Fruit fly (Drosophila melanogaster) whole organism, wandering third instar larva: ENCODE measurements around the gene htk.

Experiments used
- Abd-B ChIP-seq: fragments of >200 bp; optimal IDR thresholded peaks from 2 replicates; lab custom pipeline; 2017; ENCODE audit warnings: missing biosample characterization, missing genetic modification characterization
- CG32264 ChIP-seq: fragments of 200-800 bp; sonication (Bioruptor generic); optimal IDR thresholded peaks from 2 replicates; lab custom pipeline; 2016; ENCODE audit warnings: missing biosample characterization, missing genetic modification characterization
- GATAd ChIP-seq: sonication (Bioruptor generic); optimal IDR thresholded peaks from 2 replicates; lab custom pipeline; 2016; ENCODE audit warnings: missing biosample characterization, missing genetic modification characterization
- N ChIP-seq: fragments of >200 bp; optimal IDR thresholded peaks from 2 replicates; lab custom pipeline; 2018; ENCODE audit warnings: missing biosample characterization, missing external identifiers, missing genetic modification characterization
- brk ChIP-seq: fragments of 200-800 bp; sonication (Bioruptor generic); optimal IDR thresholded peaks from 2 replicates; lab custom pipeline; 2016; ENCODE audit warnings: missing biosample characterization, mild to moderate bottlenecking, missing genetic modification characterization
- dl ChIP-seq, 2 experiments: fragments of 175-275, 200-275 bp in 1 of 2; fragments of 200-275 bp in 1 of 2; sonication (Bioruptor generic); optimal IDR thresholded peaks; lab custom pipeline; 2018; ENCODE audit warnings: mild to moderate bottlenecking in 2 of 2, missing biosample characterization in 2 of 2, missing genetic modification characterization in 2 of 2, moderate library complexity in 2 of 2; ENCODE audit not compliant: partially characterized antibody in 2 of 2, insufficient read depth in 1 of 2
- h ChIP-seq: fragments of 200-800 bp; sonication (Bioruptor generic); optimal IDR thresholded peaks from 3 replicates; lab custom pipeline; 2016; ENCODE audit warnings: missing biosample characterization, mild to moderate bottlenecking, missing genetic modification characterization
- jim ChIP-seq: fragments of 175-275, 200-325 bp; sonication (Bioruptor generic); optimal IDR thresholded peaks from 2 replicates; lab custom pipeline; 2016; ENCODE audit warnings: missing biosample characterization, mild to moderate bottlenecking, missing genetic modification characterization

DNA sequence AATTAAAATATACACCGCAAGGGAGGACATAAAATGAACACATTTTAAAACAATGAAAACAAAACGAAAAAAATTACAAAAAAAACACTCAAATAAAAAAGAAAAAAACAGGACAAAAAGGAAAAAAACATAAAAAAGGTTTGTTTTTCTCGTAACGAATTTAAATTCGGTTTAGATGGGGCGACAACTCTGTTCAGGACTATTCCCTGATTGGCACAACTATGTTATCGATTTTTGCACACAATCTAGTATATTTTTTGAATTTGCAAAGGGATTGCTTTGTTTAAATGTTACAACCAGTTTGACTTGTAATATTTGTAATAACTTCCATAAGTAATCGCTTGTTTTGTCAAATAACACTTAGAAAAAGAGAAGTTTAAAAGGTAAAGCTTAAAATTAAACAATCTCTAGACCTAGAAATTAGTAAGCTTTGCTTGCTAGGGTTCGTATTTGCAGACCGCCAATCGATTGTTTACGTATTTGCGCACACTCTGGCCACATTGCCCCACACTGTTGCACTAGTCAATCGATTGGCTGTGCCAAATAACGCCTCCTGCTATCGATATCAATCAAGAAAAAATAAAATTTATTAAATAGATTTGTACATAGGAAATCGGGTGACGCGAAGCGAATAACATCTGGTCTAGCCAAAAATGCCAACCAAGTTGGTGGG lies 40.7 kb downstream of the htk start, which contains the start of gene CG7332:
- TF ChIP-seq h (no peak), jim (GFP tag; lab: Kevin White, UChicago) (no peak), Abd-B (no peak), brk (no peak), GATAd (no peak), dl (GFP tag; optimal IDR thresholded peaks at IDR 0.05; lab: Kevin White, UChicago; ENCODE audit: insufficient read depth in 1 of 2, partially characterized antibody in 2 of 2) (no peak), CG32264 (GFP tag; lab: Kevin White, UChicago) (no peak), N (GFP tag; lab: Kevin White, UChicago) (no peak)
